Worm (Caenorhabditis elegans) whole organism, midembryonic: ENCODE results near the gene cchl-1.

Experiments used
- flt-1 ChIP-seq: fragments of 200-800 bp; sonication (Bioruptor generic); IDR thresholded peaks from 2 replicates; pipeline ENCODE4 v1.3.6; 2022; ENCODE audit warnings: missing genetic modification characterization, missing compliant biosample characterization
- klf-2 ChIP-seq: fragments of 200-800 bp; sonication (Bioruptor generic); conservative IDR thresholded peaks from 2 replicates; pipeline ENCODE4 v1.3.6; 2022; ENCODE audit warnings: missing genetic modification reagents, missing genetic modification characterization, missing compliant biosample characterization
- med-1 ChIP-seq: sonication (generic microtip); optimal IDR thresholded peaks from 2 replicates; lab custom pipeline; 2017; ENCODE audit warnings: missing genetic modification characterization, mild to moderate bottlenecking, missing compliant biosample characterization, antibody characterized with exemption, missing genetic modification reagents; ENCODE audit not compliant: insufficient read depth
- ref-1 ChIP-seq: fragments of 200-800 bp; sonication (Bioruptor generic); conservative IDR thresholded peaks from 2 replicates; pipeline ENCODE4 v1.3.6; 2022; ENCODE audit warnings: missing genetic modification reagents, missing genetic modification characterization, missing compliant biosample characterization
- ztf-23 ChIP-seq: fragments of 200-800 bp; sonication (Bioruptor generic); IDR thresholded peaks from 2 replicates; pipeline ENCODE4 v1.3.6; 2022; ENCODE audit warnings: missing genetic modification reagents, missing genetic modification characterization, missing compliant biosample characterization
- ztf-29 ChIP-seq: fragments of 200-800 bp; sonication (Bioruptor generic); IDR thresholded peaks from 2 replicates; pipeline ENCODE4 v1.3.6; 2022; ENCODE audit warnings: missing genetic modification reagents, missing genetic modification characterization, missing compliant biosample characterization

- TF ChIP-seq med-1 (GFP tag; lab: Kevin White, UChicago), result no peak
- TF ChIP-seq flt-1 (GFP tag; lab: Robert Waterston, UW), result no peak
- no peak for TF ChIP-seq ref-1 (GFP tag; lab: Robert Waterston, UW)
- TF ChIP-seq ztf-29 (GFP tag; lab: Robert Waterston, UW), result no peak
- no peak for TF ChIP-seq ztf-23 (GFP tag; lab: Robert Waterston, UW)
- no peak for TF ChIP-seq klf-2 (GFP tag; lab: Robert Waterston, UW)
These were observed 47.6 kb upstream of the cchl-1 start for ce11 chrII:11283803-11284202.
